Worm (Caenorhabditis elegans) whole organism, L3 larva: ENCODE results near the gene ets-5.

Experiments
- ZK546.5 ChIP-seq: sonication (generic microtip); optimal IDR thresholded peaks from 2 replicates; lab custom pipeline; 2017; ENCODE audit warnings: missing biosample characterization, missing genetic modification characterization
- aly-2 ChIP-seq: fragments of 150-350 bp; optimal IDR thresholded peaks from 2 replicates; lab custom pipeline; 2014; ENCODE audit warnings: missing biosample characterization, missing genetic modification characterization
- ama-1 ChIP-seq: fragments of 150-350 bp; optimal IDR thresholded peaks from 2 replicates; lab custom pipeline; 2018
- ceh-16 ChIP-seq: sonication (generic microtip); optimal IDR thresholded peaks from 2 replicates; lab custom pipeline; 2017; ENCODE audit warnings: missing biosample characterization, missing genetic modification characterization
- ceh-28 ChIP-seq: fragments of 150-350 bp; optimal IDR thresholded peaks from 2 replicates; lab custom pipeline; 2014; ENCODE audit warnings: missing biosample characterization, missing genetic modification reagents, missing genetic modification characterization
- egl-5 ChIP-seq: fragments of 150-350 bp; optimal IDR thresholded peaks from 2 replicates; lab custom pipeline; 2017; ENCODE audit warnings: missing biosample characterization, missing genetic modification reagents, missing genetic modification characterization, inconsistent platforms
- elt-1 ChIP-seq: fragments of 150-350 bp; optimal IDR thresholded peaks from 2 replicates; lab custom pipeline; 2014; ENCODE audit warnings: missing biosample characterization, missing genetic modification characterization
- elt-2 ChIP-seq: sonication (generic microtip); optimal IDR thresholded peaks from 2 replicates; lab custom pipeline; 2016; ENCODE audit warnings: missing genetic modification reagents, mild to moderate bottlenecking, missing genetic modification characterization, missing compliant biosample characterization
- elt-3 ChIP-seq, 3 experiments: fragments of 150-350 bp in 1 of 3; sonication (generic microtip) in 2 of 3; optimal IDR thresholded peaks; 2 replicates in 2 of 3; 4 replicates in 1 of 3; lab custom pipeline; 2014 to 2017; ENCODE audit warnings: missing biosample characterization in 3 of 3, missing genetic modification characterization in 3 of 3
- eor-1 ChIP-seq, 2 experiments: fragments of 150-350 bp; optimal IDR thresholded peaks; 2 replicates each; lab custom pipeline; 2014 to 2018; ENCODE audit warnings: missing biosample characterization in 2 of 2, missing genetic modification characterization in 2 of 2
- hmg-11 ChIP-seq: sonication (generic microtip); optimal IDR thresholded peaks from 2 replicates; lab custom pipeline; 2016; ENCODE audit warnings: missing genetic modification characterization, missing compliant biosample characterization
- jun-1 ChIP-seq: fragments of 150-350 bp; optimal IDR thresholded peaks from 2 replicates; lab custom pipeline; 2014; ENCODE audit warnings: missing biosample characterization, missing genetic modification reagents, missing genetic modification characterization
- lin-15B ChIP-seq: fragments of 150-350 bp; optimal IDR thresholded peaks from 2 replicates; lab custom pipeline; 2014; ENCODE audit warnings: missing biosample characterization, missing genetic modification characterization
- lin-39 ChIP-seq: fragments of 150-350 bp; optimal IDR thresholded peaks from 2 replicates; lab custom pipeline; 2018; ENCODE audit warnings: missing biosample characterization, missing genetic modification reagents, missing genetic modification characterization
- mdl-1 ChIP-seq: fragments of 150-350 bp; optimal IDR thresholded peaks from 2 replicates; lab custom pipeline; 2014; ENCODE audit warnings: missing biosample characterization, missing genetic modification characterization
- mml-1 ChIP-seq: fragments of 150-350 bp; sonication (generic microtip); optimal IDR thresholded peaks from 3 replicates; lab custom pipeline; 2014; ENCODE audit warnings: missing biosample characterization, missing genetic modification characterization
- nfya-1 ChIP-seq: sonication (generic microtip); optimal IDR thresholded peaks from 2 replicates; lab custom pipeline; 2017; ENCODE audit warnings: missing genetic modification characterization, mild to moderate bottlenecking, missing compliant biosample characterization, antibody characterized with exemption, moderate library complexity; ENCODE audit not compliant: insufficient read depth
- nhr-11 ChIP-seq: fragments of 150-350 bp; optimal IDR thresholded peaks from 2 replicates; lab custom pipeline; 2014; ENCODE audit warnings: missing biosample characterization, missing genetic modification characterization
- nhr-23 ChIP-seq: fragments of 150-350 bp; optimal IDR thresholded peaks from 2 replicates; lab custom pipeline; 2014; ENCODE audit warnings: missing biosample characterization, missing genetic modification reagents, missing genetic modification characterization
- nhr-25 ChIP-seq: sonication (generic microtip); optimal IDR thresholded peaks from 2 replicates; lab custom pipeline; 2017; ENCODE audit warnings: missing biosample characterization, missing genetic modification characterization
- nhr-43 ChIP-seq: sonication (generic microtip); optimal IDR thresholded peaks from 2 replicates; lab custom pipeline; 2016; ENCODE audit warnings: mild to moderate bottlenecking, missing genetic modification characterization, missing compliant biosample characterization; ENCODE audit not compliant: poor library complexity, severe bottlenecking
- nhr-76 ChIP-seq: fragments of 150-350 bp; sonication (generic microtip); optimal IDR thresholded peaks from 5 replicates; lab custom pipeline; 2014; ENCODE audit warnings: missing biosample characterization, missing genetic modification characterization
- pha-4 ChIP-seq: fragments of 150-350 bp; optimal IDR thresholded peaks from 2 replicates; lab custom pipeline; 2014; ENCODE audit warnings: missing biosample characterization, missing genetic modification reagents, missing genetic modification characterization
- pqm-1 ChIP-seq: fragments of 150-350 bp; optimal IDR thresholded peaks from 2 replicates; lab custom pipeline; 2017; ENCODE audit warnings: missing biosample characterization, missing genetic modification characterization, inconsistent platforms
- tbx-2 ChIP-seq: sonication (generic microtip); optimal IDR thresholded peaks from 2 replicates; lab custom pipeline; 2016; ENCODE audit warnings: mild to moderate bottlenecking, missing genetic modification characterization, missing compliant biosample characterization
- unc-39 ChIP-seq: sonication (generic microtip); optimal IDR thresholded peaks from 4 replicates; lab custom pipeline; 2017; ENCODE audit warnings: missing biosample characterization, missing genetic modification characterization
- unc-62 ChIP-seq: fragments of 150-350 bp; sonication (generic microtip); optimal IDR thresholded peaks from 4 replicates; lab custom pipeline; 2014; ENCODE audit warnings: missing biosample characterization, missing genetic modification reagents, missing genetic modification characterization
- ztf-11 ChIP-seq: fragments of 150-350 bp; optimal IDR thresholded peaks from 2 replicates; lab custom pipeline; 2014; ENCODE audit warnings: missing biosample characterization, missing genetic modification characterization

Gene ets-5

DNA sequence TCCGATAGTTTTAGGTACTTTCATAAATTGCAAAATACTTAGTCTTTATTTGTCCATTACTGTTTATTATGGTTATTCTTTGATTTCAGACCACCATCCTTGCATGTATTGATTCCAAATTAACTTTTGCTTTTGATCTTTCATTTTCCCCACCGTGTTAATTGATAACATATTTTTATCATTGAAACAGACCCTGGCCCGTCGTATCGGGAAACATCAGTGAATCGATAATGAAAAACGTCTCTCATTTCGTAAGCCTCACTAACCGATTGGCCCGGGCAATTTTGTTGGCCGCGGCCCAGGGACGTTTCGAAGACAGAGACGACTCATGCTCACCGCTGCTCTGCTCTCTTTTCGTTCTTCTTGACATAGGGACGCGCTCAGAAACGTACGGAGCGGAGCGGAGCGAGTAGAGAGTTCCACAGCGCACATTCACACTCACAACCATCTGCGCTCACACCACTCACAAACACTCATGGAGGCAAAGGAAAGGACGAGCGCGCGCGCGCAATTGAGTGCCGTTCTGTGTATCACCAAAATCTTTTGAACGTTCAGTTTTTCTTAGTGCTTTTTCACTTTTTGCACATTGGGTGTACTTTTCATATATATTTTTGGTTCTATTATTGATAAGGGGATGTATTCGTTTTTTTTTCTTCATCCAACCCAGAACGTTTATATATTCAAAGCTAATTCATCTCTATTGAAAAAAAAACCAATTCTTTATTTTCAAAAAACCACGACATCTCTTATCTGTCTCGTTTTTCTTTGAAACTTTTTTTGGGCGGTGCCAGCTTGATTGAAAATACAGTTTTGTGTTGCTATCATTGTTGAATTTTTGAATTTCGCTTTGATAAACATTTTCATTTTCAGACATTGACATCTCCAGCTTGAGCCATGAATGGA lies 20.3 kb downstream of the ets-5 start, which contains the start of gene C24H10.2:
TSS of gene C24H10.2 (plus strand) at position 853 of the 903 bp plus-strand sequence.
- peak; percentile 51 for TF ChIP-seq pha-4 (tag; lab: Kevin White, UChicago)
- peak; percentile 76 for TF ChIP-seq nfya-1 (tag; lab: Kevin White, UChicago)
- TF ChIP-seq hmg-11 (tag; lab: Kevin White, UChicago): peak; percentile 69
- no peak for TF ChIP-seq ama-1 (lab: Kevin White, UChicago)
- TF ChIP-seq elt-2 (tag; lab: Kevin White, UChicago): peak; percentile 90
- peak; percentile 56 for TF ChIP-seq egl-5
- peak; percentile 22 for TF ChIP-seq pqm-1 (tag; lab: Kevin White, UChicago)
- TF ChIP-seq unc-62: no peak
- peak; percentile 8 for TF ChIP-seq elt-1 (tag; lab: Kevin White, UChicago)
- peak; percentile 91 for TF ChIP-seq lin-39 (tag; lab: Kevin White, UChicago)
- no peak for TF ChIP-seq nhr-23 (tag; lab: Kevin White, UChicago)
- TF ChIP-seq ceh-28 (tag; lab: Kevin White, UChicago): peak; percentile 60
- TF ChIP-seq tbx-2 (tag; lab: Kevin White, UChicago): peak; percentile 20

DNA sequence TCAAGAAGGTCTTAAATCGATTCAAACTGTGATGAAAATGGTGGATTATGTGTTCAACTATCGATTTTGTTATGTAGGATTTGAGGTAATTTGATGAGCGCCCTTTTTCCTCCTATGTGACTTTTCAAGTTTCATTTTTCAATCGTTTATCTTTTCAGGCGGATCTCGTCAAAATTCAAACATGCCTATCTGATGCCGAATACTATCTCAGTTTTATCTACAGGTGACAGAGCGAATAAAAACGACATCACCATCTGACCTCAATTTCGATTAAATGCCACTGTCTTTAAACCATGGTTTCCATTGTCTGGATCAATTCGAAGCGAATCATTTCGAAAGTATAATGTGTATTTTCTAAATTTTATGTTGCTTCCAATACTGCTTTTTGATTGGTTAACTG lies 22.6 kb downstream of the ets-5 start:
- peak; percentile 93 for TF ChIP-seq elt-1 (tag; lab: Kevin White, UChicago)
- TF ChIP-seq nhr-25 (tag; lab: Kevin White, UChicago): peak; percentile 38
- no peak for TF ChIP-seq aly-2
- TF ChIP-seq nhr-23 (tag; lab: Kevin White, UChicago): peak; percentile 55
- TF ChIP-seq, all 47 proteins: peak for 3

DNA sequence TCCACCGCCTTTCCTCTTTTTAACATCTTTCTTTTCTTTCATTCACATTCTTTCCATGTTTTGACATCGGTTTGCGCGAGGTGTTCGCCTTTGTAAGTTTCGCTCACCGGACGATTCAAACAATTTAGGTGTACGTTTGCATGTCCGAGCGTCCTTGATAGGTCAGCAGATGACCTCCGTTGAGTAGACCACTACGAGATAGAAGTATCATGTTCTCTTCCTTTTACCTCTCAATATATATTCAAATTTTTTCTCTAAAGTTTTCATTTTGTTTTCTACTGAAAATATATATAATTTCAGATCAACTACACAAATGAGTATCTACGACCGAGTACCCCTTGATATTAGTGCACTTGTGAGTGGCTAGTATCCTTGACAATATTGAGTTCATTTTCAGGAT lies 23.6 kb downstream of the ets-5 start, which contains the start of gene C24H10.3:
TSS of gene C24H10.3 (plus strand) at position 301 of the 400 bp plus-strand sequence.
- TF ChIP-seq nhr-76 (tag; lab: Kevin White, UChicago): no peak
- peak in 1 of 3 experiments; percentile 26 for TF ChIP-seq elt-3 (tag; optimal IDR thresholded peaks at IDR 0.05; lab: Kevin White, UChicago)
- peak; percentile 59 for TF ChIP-seq nhr-25 (tag; lab: Kevin White, UChicago)
- TF ChIP-seq jun-1 (tag; lab: Kevin White, UChicago): no peak

DNA sequence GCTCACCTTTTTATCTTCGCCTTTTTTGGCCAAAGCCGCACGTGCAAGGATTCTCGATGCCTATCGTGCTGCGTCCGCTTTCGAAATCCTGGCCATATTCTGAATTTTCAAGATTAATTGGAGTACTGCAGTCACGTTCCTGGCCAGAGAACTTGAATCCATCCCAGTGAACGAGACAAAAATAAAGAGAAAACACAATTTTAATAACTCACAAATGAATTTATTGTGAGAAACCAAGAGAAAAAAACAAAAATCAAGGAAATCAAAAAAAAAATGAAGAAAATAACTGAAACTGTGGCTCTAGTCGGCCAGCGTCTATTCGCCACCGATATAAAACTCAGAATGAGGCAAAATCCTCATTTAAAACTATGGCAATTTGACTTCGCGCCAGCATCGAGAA lies 25.2 kb downstream of the ets-5 start, which contains the start of gene C24H10.4:
TSS of gene C24H10.4 (minus strand) at position 101 of the 400 bp plus-strand sequence.
- TF ChIP-seq mdl-1 (tag; lab: Kevin White, UChicago) (no peak), nhr-25 (tag; lab: Kevin White, UChicago) (no peak), lin-15B (tag; lab: Kevin White, UChicago) (no peak), ZK546.5 (tag; lab: Kevin White, UChicago) (no peak), ceh-16 (tag; lab: Kevin White, UChicago) (no peak), pha-4 (tag; lab: Kevin White, UChicago) (no peak), unc-39 (tag; lab: Kevin White, UChicago) (no peak), ztf-11 (tag; lab: Kevin White, UChicago) (no peak), ceh-28 (tag; lab: Kevin White, UChicago) (no peak)

DNA sequence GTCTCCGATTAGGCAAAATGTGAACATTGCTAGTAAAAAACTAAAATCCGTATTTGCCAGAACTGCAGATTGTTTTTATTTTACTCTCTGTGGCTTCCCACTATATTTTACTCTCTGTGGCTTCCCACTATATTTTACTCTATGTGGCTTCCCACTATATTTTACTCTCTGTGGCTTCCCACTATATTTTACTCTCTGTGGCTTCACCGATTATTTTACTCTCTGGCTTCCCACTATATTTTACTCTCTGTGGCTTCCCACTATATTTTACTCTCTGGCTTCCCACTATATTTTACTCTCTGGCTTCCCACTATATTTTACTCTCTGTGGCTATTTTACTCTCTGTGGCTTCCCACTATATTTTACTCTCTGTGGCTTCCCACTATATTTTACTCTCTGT lies 28.1 kb downstream of the ets-5 start:
- peak; percentile 28 for TF ChIP-seq nhr-43 (tag; lab: Kevin White, UChicago)
- TF ChIP-seq, all 47 proteins: peak for 1; not testable (repeated sequence) for 46

DNA sequence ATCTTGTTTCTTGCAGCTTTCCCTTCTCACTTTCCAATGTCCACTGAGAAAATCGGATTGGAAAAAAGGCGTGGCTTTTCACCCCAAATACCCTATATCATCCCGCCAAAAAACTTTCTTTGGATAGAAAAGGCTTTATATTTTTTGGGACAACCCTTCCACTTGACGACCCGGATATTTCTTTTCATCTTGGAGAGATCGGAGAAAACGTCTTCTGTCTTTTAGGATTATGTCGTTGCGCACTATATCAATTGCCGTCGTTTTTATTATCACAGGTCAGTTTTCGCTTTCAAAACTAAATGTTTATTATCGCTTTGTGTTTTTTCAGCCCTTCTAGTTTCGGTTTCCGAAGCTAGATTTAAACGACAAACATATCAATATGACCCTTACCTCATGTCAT lies 40.4 kb downstream of the ets-5 start, which contains the start of gene Y64H9A.2:
TSS of gene Y64H9A.2 (plus strand) at position 90 of the 400 bp plus-strand sequence.
- TF ChIP-seq egl-5 (no peak), elt-2 (tag; lab: Kevin White, UChicago) (no peak), nhr-11 (no peak), eor-1 (tag; optimal IDR thresholded peaks at IDR 0.05; lab: Kevin White, UChicago) (no peak), pha-4 (tag; lab: Kevin White, UChicago) (no peak), hmg-11 (tag; lab: Kevin White, UChicago) (no peak), nhr-23 (tag; lab: Kevin White, UChicago) (peak; percentile 45), mml-1 (tag; lab: Kevin White, UChicago) (no peak)
